Worm (Caenorhabditis elegans): ENCODE measurements around the gene Y57G11C.499.

ce11 chrIV:14709286-14709685 is 45.4 kb downstream of the Y57G11C.499 start, which contains the start of gene lgc-7:
- TF ChIP-seq klf-2 (GFP tag; conservative IDR thresholded peaks at IDR 0.05) (no peak), T22C8.4 (GFP tag; IDR thresholded peaks at IDR 0.05) (no peak), med-1 (GFP tag; optimal IDR thresholded peaks at IDR 0.05; ENCODE audit: insufficient read depth) (no peak), ref-1 (GFP tag; conservative IDR thresholded peaks at IDR 0.05) (no peak), ztf-29 (GFP tag; IDR thresholded peaks at IDR 0.05) (no peak), cog-1 (tag; optimal IDR thresholded peaks at IDR 0.05) (no peak)
